Worm (Caenorhabditis elegans) whole organism, early embryonic: ENCODE measurements around the gene hrde-2.

Experiments
- B0310.2 ChIP-seq: sonication (generic microtip); optimal IDR thresholded peaks from 2 replicates; lab custom pipeline; 2016; ENCODE audit warnings: mild to moderate bottlenecking, missing genetic modification characterization, missing compliant biosample characterization
- F13C5.2 ChIP-seq: sonication (generic microtip); optimal IDR thresholded peaks from 2 replicates; lab custom pipeline; 2017; ENCODE audit warnings: mild to moderate bottlenecking, missing genetic modification characterization, inconsistent platforms, missing compliant biosample characterization
- aly-1 ChIP-seq: sonication (generic microtip); optimal IDR thresholded peaks from 2 replicates; lab custom pipeline; 2016; ENCODE audit warnings: missing genetic modification characterization, missing compliant biosample characterization
- ama-1 ChIP-seq: fragments of 150-350 bp; optimal IDR thresholded peaks from 2 replicates; lab custom pipeline; 2014
- ceh-13 ChIP-seq: fragments of 200-800 bp; sonication (Bioruptor generic); optimal IDR thresholded peaks from 2 replicates; lab custom pipeline; 2018; ENCODE audit warnings: mild to moderate bottlenecking, missing genetic modification characterization, missing compliant biosample characterization
- ceh-36 ChIP-seq: sonication (generic microtip); optimal IDR thresholded peaks from 2 replicates; lab custom pipeline; 2016; ENCODE audit warnings: missing genetic modification characterization, inconsistent platforms, missing compliant biosample characterization
- ets-7 ChIP-seq: sonication (generic microtip); optimal IDR thresholded peaks from 2 replicates; lab custom pipeline; 2016; ENCODE audit warnings: missing genotype, missing genetic modification characterization, missing compliant biosample characterization
- flt-1 ChIP-seq: fragments of 200-800 bp; sonication (Bioruptor generic); IDR thresholded peaks from 2 replicates; pipeline ENCODE4 v1.3.6; 2022; ENCODE audit warnings: missing genetic modification characterization, missing compliant biosample characterization
- hmbx-1 ChIP-seq: sonication (generic microtip); optimal IDR thresholded peaks from 2 replicates; lab custom pipeline; 2016; ENCODE audit warnings: mild to moderate bottlenecking, missing genetic modification characterization, missing compliant biosample characterization
- hmg-4 ChIP-seq: fragments of 200-800 bp; sonication (Bioruptor generic); optimal IDR thresholded peaks from 2 replicates; lab custom pipeline; 2018; ENCODE audit warnings: mild to moderate bottlenecking, missing genetic modification characterization, missing compliant biosample characterization
- hnd-1 ChIP-seq: sonication (generic microtip); optimal IDR thresholded peaks from 2 replicates; lab custom pipeline; 2016; ENCODE audit warnings: missing genetic modification characterization, missing compliant biosample characterization
- pes-1 ChIP-seq: fragments of 200-800 bp; sonication (Bioruptor generic); IDR thresholded peaks from 2 replicates; pipeline ENCODE4 v1.3.6; 2022; ENCODE audit warnings: missing genetic modification reagents, missing genetic modification characterization, missing compliant biosample characterization
- scrt-1 ChIP-seq: fragments of 200-800 bp; sonication (Bioruptor generic); IDR thresholded peaks from 2 replicates; pipeline ENCODE4 v1.3.6; 2022; ENCODE audit warnings: missing genetic modification characterization, missing compliant biosample characterization
- sea-1 ChIP-seq: fragments of 200-800 bp; sonication (Bioruptor generic); conservative IDR thresholded peaks from 2 replicates; pipeline ENCODE4 v1.3.6; 2022; ENCODE audit warnings: missing genetic modification characterization, missing compliant biosample characterization
- tbx-11 ChIP-seq: fragments of 200-800 bp; sonication (Bioruptor generic); IDR thresholded peaks from 2 replicates; pipeline ENCODE4 v1.3.6; 2022; ENCODE audit warnings: missing genetic modification characterization, missing compliant biosample characterization
- tbx-37 ChIP-seq: fragments of 200-800 bp; sonication (Bioruptor generic); conservative IDR thresholded peaks from 2 replicates; pipeline ENCODE4 v1.3.6; 2022; ENCODE audit warnings: missing genetic modification reagents, missing genetic modification characterization, missing compliant biosample characterization
- tra-4 ChIP-seq: sonication (generic microtip); optimal IDR thresholded peaks from 2 replicates; lab custom pipeline; 2017; ENCODE audit warnings: missing genetic modification characterization, missing compliant biosample characterization

Gene hrde-2

ce11 chrV:14984593-14984992 lies 20.3 kb upstream of the hrde-2 start, which contains the start of gene F02D8.4:
Gene F02D8.4 (plus strand): TSS chrV:14984893.
- TF ChIP-seq tbx-11 (no peak), hmbx-1 (tag; lab: Kevin White, UChicago) (no peak), scrt-1 (GFP tag; lab: Robert Waterston, UW) (no peak), sea-1 (no peak), pes-1 (no peak), hnd-1 (tag; lab: Kevin White, UChicago) (no peak), flt-1 (GFP tag; lab: Robert Waterston, UW) (no peak), aly-1 (tag; lab: Kevin White, UChicago) (no peak), ceh-13 (GFP tag; lab: Kevin White, UChicago) (no peak), ceh-36 (tag; lab: Kevin White, UChicago) (no peak), ets-7 (tag; lab: Kevin White, UChicago) (no peak)

- no peak for TF ChIP-seq tbx-37 (GFP tag; lab: Robert Waterston, UW)
- TF ChIP-seq B0310.2 (tag; lab: Kevin White, UChicago): no peak
- no peak for TF ChIP-seq aly-1 (tag; lab: Kevin White, UChicago)
- TF ChIP-seq F13C5.2 (tag; lab: Kevin White, UChicago): no peak
- TF ChIP-seq hmg-4 (GFP tag; lab: Kevin White, UChicago): no peak
These were observed 14.1 kb upstream of the hrde-2 start, which contains the start of the genes cdt-2 and T01C3.2 for ce11 chrV:14990843-14991242. Gene cdt-2 (minus strand): TSS chrV:14991126. Gene T01C3.2 (plus strand): TSS chrV:14991168.

- TF ChIP-seq scrt-1 (GFP tag; lab: Robert Waterston, UW) (no peak), aly-1 (tag; lab: Kevin White, UChicago) (no peak), ceh-36 (tag; lab: Kevin White, UChicago) (no peak), tra-4 (tag; lab: Kevin White, UChicago) (no peak), hmg-4 (GFP tag; lab: Kevin White, UChicago) (no peak), B0310.2 (tag; lab: Kevin White, UChicago) (no peak)
These were observed 13.4 kb upstream of the hrde-2 start for ce11 chrV:14991489-14991888.

ce11 chrV:14992627-14993117 lies 12.2 kb upstream of the hrde-2 start, which contains the start of gene T01C3.3:
Gene T01C3.3 (minus strand): TSS chrV:14992677.
- TF ChIP-seq scrt-1 (GFP tag; lab: Robert Waterston, UW): no peak
- TF ChIP-seq pes-1: no peak
- no peak for TF ChIP-seq flt-1 (GFP tag; lab: Robert Waterston, UW)
- TF ChIP-seq ceh-13 (GFP tag; lab: Kevin White, UChicago): no peak
- no peak for TF ChIP-seq ceh-36 (tag; lab: Kevin White, UChicago)
- TF ChIP-seq tra-4 (tag; lab: Kevin White, UChicago): no peak
- TF ChIP-seq B0310.2 (tag; lab: Kevin White, UChicago): no peak
- TF ChIP-seq ets-7 (tag; lab: Kevin White, UChicago): no peak
- TF ChIP-seq sea-1: no peak
- TF ChIP-seq tbx-37 (GFP tag; lab: Robert Waterston, UW): no peak
- TF ChIP-seq hmg-4 (GFP tag; lab: Kevin White, UChicago): no peak
- no peak for TF ChIP-seq ama-1 (lab: Kevin White, UChicago)
- TF ChIP-seq F13C5.2 (tag; lab: Kevin White, UChicago): no peak
- no peak for TF ChIP-seq tbx-11

- TF ChIP-seq ets-7 (tag; lab: Kevin White, UChicago): no peak
- TF ChIP-seq hmbx-1 (tag; lab: Kevin White, UChicago): no peak
- no peak for TF ChIP-seq ceh-13 (GFP tag; lab: Kevin White, UChicago)
- no peak for TF ChIP-seq ceh-36 (tag; lab: Kevin White, UChicago)
- no peak for TF ChIP-seq tra-4 (tag; lab: Kevin White, UChicago)
- TF ChIP-seq scrt-1 (GFP tag; lab: Robert Waterston, UW): no peak
- TF ChIP-seq pes-1: no peak
- TF ChIP-seq sea-1: no peak
- no peak for TF ChIP-seq aly-1 (tag; lab: Kevin White, UChicago)
- no peak for TF ChIP-seq flt-1 (GFP tag; lab: Robert Waterston, UW)
- no peak for TF ChIP-seq hnd-1 (tag; lab: Kevin White, UChicago)
- no peak for TF ChIP-seq tbx-37 (GFP tag; lab: Robert Waterston, UW)
- no peak for TF ChIP-seq ama-1 (lab: Kevin White, UChicago)
- no peak for TF ChIP-seq hmg-4 (GFP tag; lab: Kevin White, UChicago)
These were observed 11.3 kb upstream of the hrde-2 start, which contains the start of gene fil-1 for ce11 chrV:14993620-14994019. Gene fil-1 (plus strand): TSS chrV:14993838.

ce11 chrV:14996236-14996635 lies 8.7 kb upstream of the hrde-2 start, which contains the start of gene irld-14:
Gene irld-14 (plus strand): TSS chrV:14996536.
- no peak for TF ChIP-seq tbx-11
- TF ChIP-seq F13C5.2 (tag; lab: Kevin White, UChicago): no peak
- no peak for TF ChIP-seq ama-1 (lab: Kevin White, UChicago)

- TF ChIP-seq tra-4 (tag; lab: Kevin White, UChicago) (no peak), pes-1 (no peak), ets-7 (tag; lab: Kevin White, UChicago) (no peak), sea-1 (no peak), ceh-13 (GFP tag; lab: Kevin White, UChicago) (no peak), scrt-1 (GFP tag; lab: Robert Waterston, UW) (no peak), flt-1 (GFP tag; lab: Robert Waterston, UW) (no peak), ama-1 (lab: Kevin White, UChicago) (no peak), hmg-4 (GFP tag; lab: Kevin White, UChicago) (no peak), F13C5.2 (tag; lab: Kevin White, UChicago) (no peak), hmbx-1 (tag; lab: Kevin White, UChicago) (no peak)
These were observed 5.3 kb upstream of the hrde-2 start, which contains the start of gene T01C3.11 for ce11 chrV:14999485-15000023. Gene T01C3.11 (plus strand): TSS chrV:14999535.
